Worm (Caenorhabditis elegans): ENCODE data around the gene F29G9.1.
"Not testable (repeated sequence)": the region's sequence is repeated elsewhere in the genome, so short reads cannot be mapped to it uniquely, and the experiment has no call there.

Gene F29G9.1

ce11 chrV:6055289-6055688 is 16.4 kb downstream of the F29G9.1 start, which contains the start of gene srd-20:
Gene srd-20, plus strand, starts transcription at chrV:6055589.
- TF ChIP-seq W03F9.2 (tag; optimal IDR thresholded peaks at IDR 0.05), result no peak
- TF ChIP-seq dao-5 (tag; optimal IDR thresholded peaks at IDR 0.05), result no peak
- no peak for TF ChIP-seq him-1 (tag; optimal IDR thresholded peaks at IDR 0.05)

ce11 chrV:6063330-6063729 is 24.4 kb downstream of the F29G9.1 start, which contains the start of gene Y38A10A.2:
Gene Y38A10A.2, minus strand, starts transcription at chrV:6063430.
- TF ChIP-seq him-1 (tag; optimal IDR thresholded peaks at IDR 0.05) (no peak), dao-5 (tag; optimal IDR thresholded peaks at IDR 0.05) (no peak), W03F9.2 (tag; optimal IDR thresholded peaks at IDR 0.05) (no peak)

ce11 chrV:6067112-6067511 is 28.2 kb downstream of the F29G9.1 start, which contains the start of gene srh-10:
Gene srh-10, minus strand, starts transcription at chrV:6067140.
- TF ChIP-seq him-1 (tag; optimal IDR thresholded peaks at IDR 0.05), result no peak
- TF ChIP-seq W03F9.2 (tag; optimal IDR thresholded peaks at IDR 0.05), result no peak
- no peak for TF ChIP-seq dao-5 (tag; optimal IDR thresholded peaks at IDR 0.05)

- TF ChIP-seq W03F9.2, dao-5, him-1 (tag; optimal IDR thresholded peaks at IDR 0.05): not testable (repeated sequence)
Measured at ce11 chrV:6069968-6070367, 31.1 kb downstream of the F29G9.1 start, which contains the start of gene fbxa-214. Gene fbxa-214, minus strand, starts transcription at chrV:6070068.
